Fruit fly (Drosophila melanogaster) Kc167 (cell line): Measurements from ENCODE around the gene sunz.

Experiments
- Myc ChIP-seq: fragments of >200 bp; optimal IDR thresholded peaks from 2 replicates; lab custom pipeline; 2017; ENCODE audit warnings: missing external identifiers
- Sin3A ChIP-seq: fragments of >200 bp; optimal IDR thresholded peaks from 2 replicates; lab custom pipeline; 2018; ENCODE audit warnings: missing external identifiers
- insv ChIP-seq: fragments of >200 bp; optimal IDR thresholded peaks from 3 replicates; lab custom pipeline; 2018; ENCODE audit warnings: missing external identifiers
- psq ChIP-seq: fragments of >200 bp; optimal IDR thresholded peaks from 2 replicates; lab custom pipeline; 2017; ENCODE audit warnings: missing external identifiers

DNA sequence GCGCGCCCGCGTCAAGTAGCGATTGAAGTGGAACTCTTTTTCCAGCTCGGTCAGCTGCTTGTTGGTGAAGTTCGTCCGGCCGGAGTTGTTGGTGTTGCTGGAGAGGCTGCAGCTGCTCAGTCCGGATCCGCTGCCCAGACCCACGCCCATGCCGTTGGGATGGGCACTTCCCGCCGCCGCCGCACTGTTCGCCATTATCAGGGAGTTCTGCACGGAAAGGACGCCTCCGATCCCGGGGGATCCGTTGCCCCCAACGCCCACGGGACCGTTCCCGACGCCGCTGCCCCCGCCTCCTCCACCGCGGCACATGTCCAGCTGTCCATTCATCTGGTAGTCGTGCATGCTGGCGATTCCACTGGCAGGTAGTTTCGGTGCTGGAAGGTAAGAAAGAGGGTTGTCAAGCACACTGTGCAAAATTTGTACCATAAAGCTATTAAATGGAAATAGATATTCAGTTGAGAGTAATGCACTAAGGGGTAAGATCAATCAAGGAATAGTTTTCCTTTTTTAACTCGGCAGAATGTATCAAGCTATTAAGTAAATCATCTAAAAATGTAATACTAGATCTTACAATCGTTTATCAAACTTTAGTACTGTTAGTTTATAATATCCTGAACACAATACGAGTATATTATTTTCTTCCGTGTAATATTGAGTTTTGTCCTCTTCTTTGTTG lies 32.8 kb downstream of the sunz start:
- TF ChIP-seq psq, result no peak
- TF ChIP-seq Myc (lab: Kevin White, UChicago), result no peak
- no peak for TF ChIP-seq Sin3A (lab: Kevin White, UChicago)
- TF ChIP-seq insv (lab: Kevin White, UChicago), result no peak
